Fruit fly (Drosophila melanogaster): ENCODE results near the gene Nplp4.

DNA sequence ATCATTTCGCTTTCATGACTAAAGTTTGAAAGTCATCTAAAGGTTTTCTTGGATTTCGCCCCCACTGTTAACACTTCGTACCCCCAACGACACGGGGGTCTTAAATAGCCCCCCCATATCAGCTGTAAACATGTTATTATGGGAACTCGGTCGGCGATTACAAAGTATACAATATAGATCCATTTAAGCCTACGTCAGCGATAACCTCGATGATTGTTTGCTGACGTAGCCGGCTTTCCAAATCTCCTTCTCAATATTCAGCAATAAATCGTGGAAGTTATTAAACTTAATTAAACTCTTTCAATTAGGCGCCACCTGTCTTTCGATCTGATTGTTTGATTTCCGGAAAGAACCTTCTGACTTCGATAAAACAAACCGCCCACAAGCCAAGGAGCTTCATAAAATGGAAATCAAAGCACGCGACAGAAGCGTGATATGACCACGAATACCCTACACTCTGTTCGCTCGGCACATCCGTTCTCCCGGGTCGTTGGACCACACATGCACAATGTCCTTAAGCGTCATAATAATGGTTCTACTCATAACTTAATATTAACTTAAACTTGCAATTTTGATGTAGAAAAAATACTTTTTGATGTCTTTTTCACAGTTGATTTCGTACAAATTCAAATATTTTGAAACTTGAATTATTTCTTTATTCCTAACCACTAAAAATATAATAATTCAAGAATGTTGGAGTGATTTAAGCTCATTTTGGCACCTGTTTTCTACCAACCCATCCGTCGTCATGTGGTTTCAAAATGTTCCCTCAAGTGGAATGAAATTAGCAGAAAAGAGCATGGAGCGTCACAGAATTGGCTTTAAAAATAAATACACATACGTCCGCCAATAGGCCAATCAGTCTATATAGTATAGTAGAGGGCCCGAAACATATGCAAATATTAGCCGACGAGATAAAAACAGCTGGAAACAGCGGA, 21.6 kb upstream of the Nplp4 start:
- no peak for TF ChIP-seq h (optimal IDR thresholded peaks at IDR 0.05)
- no peak for TF ChIP-seq Myc (optimal IDR thresholded peaks at IDR 0.05)
- no peak for TF ChIP-seq Sin3A (optimal IDR thresholded peaks at IDR 0.05)
- no peak for TF ChIP-seq psq (optimal IDR thresholded peaks at IDR 0.05)

All from Kc167 (cell line).